Worm (Caenorhabditis elegans) whole organism, mixed stage, embryonic: Measurements from ENCODE around the gene nspc-14.

Experiments used
- M03D4.4 ChIP-seq: sonication (generic microtip); optimal IDR thresholded peaks from 2 replicates; lab custom pipeline; 2017; ENCODE audit warnings: mild to moderate bottlenecking, missing genetic modification characterization, missing compliant biosample characterization
- bed-3 ChIP-seq: fragments of 200-800 bp; sonication (Bioruptor generic); optimal IDR thresholded peaks from 3 replicates; lab custom pipeline; 2018; ENCODE audit warnings: mild to moderate bottlenecking, missing genetic modification characterization, moderate library complexity, missing compliant biosample characterization
- blmp-1 ChIP-seq: fragments of 150-350 bp; optimal IDR thresholded peaks from 2 replicates; lab custom pipeline; 2014; ENCODE audit warnings: missing biosample characterization, missing genetic modification characterization
- ceh-39 ChIP-seq: fragments of 150-350 bp; optimal IDR thresholded peaks from 2 replicates; lab custom pipeline; 2014; ENCODE audit warnings: missing biosample characterization, missing genetic modification characterization
- ceh-43 ChIP-seq: fragments of 200-800 bp; sonication (Bioruptor generic); optimal IDR thresholded peaks from 2 replicates; lab custom pipeline; 2018; ENCODE audit warnings: mild to moderate bottlenecking, missing genetic modification characterization, moderate library complexity, missing compliant biosample characterization
- ceh-83 ChIP-seq: fragments of 200-800 bp; sonication (Bioruptor generic); optimal IDR thresholded peaks from 2 replicates; lab custom pipeline; 2018; ENCODE audit warnings: mild to moderate bottlenecking, missing genetic modification characterization, missing compliant biosample characterization
- ces-1 ChIP-seq: fragments of 150-350 bp; optimal IDR thresholded peaks from 2 replicates; lab custom pipeline; 2014; ENCODE audit warnings: missing biosample characterization, missing genetic modification reagents, missing genetic modification characterization
- cnd-1 ChIP-seq: fragments of 200-800 bp; sonication (Bioruptor generic); optimal IDR thresholded peaks from 2 replicates; lab custom pipeline; 2018; ENCODE audit warnings: mild to moderate bottlenecking, missing genetic modification characterization, missing compliant biosample characterization
- drap-1 ChIP-seq: fragments of 200-800 bp; sonication (Bioruptor generic); optimal IDR thresholded peaks from 3 replicates; lab custom pipeline; 2018; ENCODE audit warnings: mild to moderate bottlenecking, missing genetic modification characterization, missing compliant biosample characterization
- elt-1 ChIP-seq: sonication (generic microtip); optimal IDR thresholded peaks from 2 replicates; lab custom pipeline; 2017; ENCODE audit warnings: missing genetic modification characterization, mild to moderate bottlenecking, missing compliant biosample characterization, antibody characterized with exemption, moderate library complexity, borderline replicate concordance; ENCODE audit not compliant: insufficient read depth
- elt-3 ChIP-seq: fragments of 150-350 bp; optimal IDR thresholded peaks from 2 replicates; lab custom pipeline; 2014; ENCODE audit warnings: missing biosample characterization, missing genetic modification characterization
- ham-2 ChIP-seq: fragments of 200-800 bp; sonication (Bioruptor generic); optimal IDR thresholded peaks from 2 replicates; lab custom pipeline; 2018; ENCODE audit warnings: mild to moderate bottlenecking, missing genetic modification characterization, missing compliant biosample characterization
- hlh-1 ChIP-seq: fragments of 150-350 bp; optimal IDR thresholded peaks from 2 replicates; lab custom pipeline; 2014; ENCODE audit warnings: missing biosample characterization, missing genetic modification reagents, missing genetic modification characterization
- lin-32 ChIP-seq: fragments of 200-800 bp; sonication (Bioruptor generic); optimal IDR thresholded peaks from 2 replicates; lab custom pipeline; 2018; ENCODE audit warnings: mild to moderate bottlenecking, missing genetic modification characterization, missing compliant biosample characterization
- lsy-2 ChIP-seq: fragments of 150-350 bp; optimal IDR thresholded peaks from 2 replicates; lab custom pipeline; 2014; ENCODE audit warnings: missing biosample characterization, missing genetic modification characterization
- mab-5 ChIP-seq: fragments of 150-350 bp; optimal IDR thresholded peaks from 2 replicates; lab custom pipeline; 2014; ENCODE audit warnings: missing biosample characterization, missing genetic modification characterization
- mep-1 ChIP-seq: fragments of 150-350 bp; optimal IDR thresholded peaks from 2 replicates; lab custom pipeline; 2017; ENCODE audit warnings: missing biosample characterization, missing genetic modification reagents, missing genetic modification characterization, inconsistent platforms
- mls-2 ChIP-seq: sonication (generic microtip); optimal IDR thresholded peaks from 2 replicates; lab custom pipeline; 2016; ENCODE audit warnings: mild to moderate bottlenecking, missing genetic modification characterization, moderate library complexity, missing compliant biosample characterization
- nhr-12 ChIP-seq: fragments of 150-350 bp; optimal IDR thresholded peaks from 2 replicates; lab custom pipeline; 2014; ENCODE audit warnings: missing biosample characterization, missing genetic modification characterization
- nhr-2 ChIP-seq: fragments of 150-350 bp; optimal IDR thresholded peaks from 2 replicates; lab custom pipeline; 2014; ENCODE audit warnings: missing biosample characterization, missing genetic modification characterization
- nhr-237 ChIP-seq: fragments of 150-350 bp; optimal IDR thresholded peaks from 2 replicates; lab custom pipeline; 2014; ENCODE audit warnings: missing biosample characterization, missing genetic modification characterization
- nhr-28 ChIP-seq: fragments of 150-350 bp; optimal IDR thresholded peaks from 2 replicates; lab custom pipeline; 2014; ENCODE audit warnings: missing biosample characterization, missing genetic modification characterization
- nhr-76 ChIP-seq: sonication (generic microtip); optimal IDR thresholded peaks from 2 replicates; lab custom pipeline; 2017; ENCODE audit warnings: missing biosample characterization, missing genetic modification characterization
- pha-4 ChIP-seq: fragments of 150-350 bp; optimal IDR thresholded peaks from 2 replicates; lab custom pipeline; 2018; ENCODE audit warnings: missing biosample characterization, missing genetic modification reagents, missing genetic modification characterization
- sem-2 ChIP-seq: fragments of 200-800 bp; sonication (Bioruptor generic); optimal IDR thresholded peaks from 2 replicates; lab custom pipeline; 2018; ENCODE audit warnings: mild to moderate bottlenecking, missing genetic modification characterization, missing compliant biosample characterization
- snpc-4 ChIP-seq: fragments of 150-350 bp; optimal IDR thresholded peaks from 2 replicates; lab custom pipeline; 2014; ENCODE audit warnings: missing biosample characterization, missing genetic modification characterization
- sptf-1 ChIP-seq: sonication (generic microtip); optimal IDR thresholded peaks from 2 replicates; lab custom pipeline; 2017; ENCODE audit warnings: mild to moderate bottlenecking, missing genetic modification characterization, moderate library complexity, missing compliant biosample characterization
- tbx-8 ChIP-seq: fragments of 200-800 bp; sonication (Bioruptor generic); optimal IDR thresholded peaks from 2 replicates; lab custom pipeline; 2018; ENCODE audit warnings: mild to moderate bottlenecking, missing genetic modification characterization, moderate library complexity, missing compliant biosample characterization
- unc-120 ChIP-seq: sonication (generic microtip); optimal IDR thresholded peaks from 2 replicates; lab custom pipeline; 2017; ENCODE audit warnings: missing genetic modification characterization, missing compliant biosample characterization; ENCODE audit not compliant: poor library complexity, severe bottlenecking
- unc-39 ChIP-seq: fragments of 150-350 bp; optimal IDR thresholded peaks from 2 replicates; lab custom pipeline; 2014; ENCODE audit warnings: missing biosample characterization, missing genetic modification characterization
- unc-62 ChIP-seq: fragments of 150-350 bp; optimal IDR thresholded peaks from 2 replicates; lab custom pipeline; 2014; ENCODE audit warnings: missing biosample characterization, missing genetic modification reagents, missing genetic modification characterization
- zip-8 ChIP-seq: fragments of 150-350 bp; optimal IDR thresholded peaks from 2 replicates; lab custom pipeline; 2014; ENCODE audit warnings: missing biosample characterization, missing genetic modification characterization
- ztf-11 ChIP-seq: fragments of 150-350 bp; optimal IDR thresholded peaks from 2 replicates; lab custom pipeline; 2014; ENCODE audit warnings: missing biosample characterization, missing genetic modification characterization

nspc-14 gene

DNA sequence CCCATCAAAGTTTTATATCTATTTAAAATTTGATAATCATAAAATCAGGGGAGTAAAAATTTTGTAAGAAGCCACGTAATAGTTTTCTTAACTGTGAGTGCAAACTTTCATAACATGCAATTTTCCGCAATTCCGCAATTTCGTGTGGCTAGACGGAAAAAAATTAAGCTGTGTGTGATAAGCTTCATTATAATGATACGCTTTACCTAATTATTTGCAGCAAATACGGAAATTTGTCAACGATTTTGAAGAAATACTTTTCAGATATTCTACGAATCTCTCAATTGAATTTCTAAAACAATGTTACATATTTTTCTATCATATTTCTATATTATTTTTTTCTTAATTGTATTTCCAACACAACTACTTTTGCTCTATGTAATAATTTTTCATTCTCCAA is 27.1 kb downstream of the nspc-14 start, which contains the start of gene srd-46:
TSS of gene srd-46 (plus strand) at position 301 of the 400 bp plus-strand sequence.
- TF ChIP-seq sptf-1 (tag; lab: Kevin White, UChicago) (no peak), lsy-2 (tag; lab: Kevin White, UChicago) (no peak), pha-4 (tag; lab: Kevin White, UChicago) (no peak), blmp-1 (tag; lab: Kevin White, UChicago) (no peak), lin-32 (GFP tag; lab: Kevin White, UChicago) (no peak), M03D4.4 (tag; lab: Kevin White, UChicago) (no peak), unc-120 (no peak), mep-1 (tag; lab: Kevin White, UChicago) (no peak), ztf-11 (tag; lab: Kevin White, UChicago) (no peak), cnd-1 (no peak)
- TF ChIP-seq, all 35 proteins: peak for 0

DNA sequence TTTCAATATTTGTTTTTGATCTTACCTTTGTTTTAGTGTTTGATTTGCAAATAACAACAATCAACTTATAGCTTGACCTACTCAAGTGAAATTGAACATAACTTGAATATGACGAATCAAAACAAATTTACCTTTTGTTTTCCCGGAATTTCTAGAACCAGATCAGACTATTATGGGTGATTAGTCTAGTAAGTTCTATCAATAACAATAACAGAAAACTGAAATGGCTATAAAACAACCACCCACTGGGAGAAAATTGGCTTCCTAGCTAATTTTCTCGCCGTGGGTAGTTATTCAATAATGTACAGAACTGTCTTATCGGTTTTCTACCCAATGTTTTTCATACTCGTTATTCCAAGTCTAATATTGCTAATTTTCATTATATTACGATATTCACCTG is 30.2 kb downstream of the nspc-14 start, which contains the start of gene srd-45:
TSS of gene srd-45 (plus strand) at position 301 of the 400 bp plus-strand sequence.
- TF ChIP-seq mls-2 (tag; lab: Kevin White, UChicago) (no peak), bed-3 (no peak), unc-39 (tag; lab: Kevin White, UChicago) (no peak), nhr-2 (no peak), unc-62 (GFP tag; lab: Kevin White, UChicago) (no peak)

DNA sequence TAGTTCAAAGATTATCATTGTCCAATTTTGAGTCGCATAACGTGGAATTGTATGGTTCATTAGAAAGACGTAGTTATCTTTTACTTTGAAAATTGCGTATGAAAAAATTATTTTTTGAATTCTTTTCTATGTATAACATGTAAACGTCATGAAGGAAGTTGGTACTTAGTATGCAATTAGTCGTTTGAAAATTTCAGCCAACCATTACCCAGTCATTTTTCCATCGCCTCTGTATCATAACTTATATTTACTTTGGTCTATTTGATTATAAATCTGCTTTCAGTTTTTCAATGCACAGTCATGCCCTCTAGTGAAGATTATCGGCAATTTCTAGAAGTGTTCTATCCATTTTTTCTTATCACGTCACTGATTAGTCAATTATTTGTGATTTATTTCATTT is 32.4 kb downstream of the nspc-14 start, which contains the start of gene srd-41:
TSS of gene srd-41 (plus strand) at position 301 of the 400 bp plus-strand sequence.
- TF ChIP-seq lin-32 (GFP tag; lab: Kevin White, UChicago) (no peak), ceh-43 (GFP tag; lab: Kevin White, UChicago) (no peak), nhr-28 (tag; lab: Kevin White, UChicago) (no peak), mab-5 (no peak)
- TF ChIP-seq, all 35 proteins: peak for 0

DNA sequence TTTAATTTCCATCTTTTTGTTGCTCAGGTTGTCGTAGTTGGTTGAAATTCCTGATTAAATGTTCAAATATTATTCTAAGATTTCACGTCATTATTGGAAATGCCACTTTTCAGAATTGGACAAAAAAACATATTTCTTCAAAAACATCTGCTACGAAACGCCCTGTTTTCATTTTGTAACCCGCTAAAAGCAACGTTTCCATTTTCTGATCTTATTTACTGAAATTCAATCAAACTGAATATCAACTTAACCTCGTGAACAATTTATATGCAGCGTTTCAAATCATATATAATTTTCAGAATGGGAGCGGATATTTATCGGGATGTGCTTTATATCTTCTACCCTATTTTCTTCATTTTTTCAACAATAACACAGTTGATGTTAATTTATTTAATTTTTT is 35.4 kb downstream of the nspc-14 start, which contains the start of gene srd-40:
TSS of gene srd-40 (plus strand) at position 301 of the 400 bp plus-strand sequence.
- no peak for TF ChIP-seq unc-39 (tag; lab: Kevin White, UChicago)
- TF ChIP-seq snpc-4 (tag; lab: Kevin White, UChicago): no peak
- no peak for TF ChIP-seq nhr-76 (tag; lab: Kevin White, UChicago)
- no peak for TF ChIP-seq lsy-2 (tag; lab: Kevin White, UChicago)
- TF ChIP-seq elt-3 (tag; lab: Kevin White, UChicago): no peak
- TF ChIP-seq hlh-1: no peak
- TF ChIP-seq mep-1 (tag; lab: Kevin White, UChicago): no peak
- no peak for TF ChIP-seq nhr-28 (tag; lab: Kevin White, UChicago)
- TF ChIP-seq ces-1: no peak
- TF ChIP-seq zip-8 (tag; lab: Kevin White, UChicago): no peak
- TF ChIP-seq ceh-83: no peak
- no peak for TF ChIP-seq nhr-237 (tag; lab: Kevin White, UChicago)
- no peak for TF ChIP-seq ceh-39 (tag; lab: Kevin White, UChicago)
- no peak for TF ChIP-seq mls-2 (tag; lab: Kevin White, UChicago)
- no peak for TF ChIP-seq unc-120
- TF ChIP-seq unc-62 (GFP tag; lab: Kevin White, UChicago): no peak

DNA sequence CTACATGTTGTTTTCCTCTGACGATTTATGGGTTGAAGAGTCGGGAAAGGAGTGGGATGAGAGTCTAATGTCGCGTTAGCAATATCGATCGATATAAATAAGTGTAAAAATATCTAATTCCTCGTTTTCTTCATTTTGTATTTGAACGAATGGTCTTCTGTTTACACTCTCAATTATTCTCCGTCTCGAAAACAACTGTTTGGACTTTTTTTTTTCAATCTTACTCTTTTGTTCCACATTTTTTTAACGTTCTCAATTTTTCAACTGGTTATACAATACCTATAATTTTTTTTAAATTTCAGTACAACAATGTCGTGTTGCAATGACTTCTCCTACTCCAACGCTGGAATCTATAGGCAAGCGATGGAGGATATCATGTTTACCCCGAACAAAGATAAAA is 37.5 kb downstream of the nspc-14 start, which contains the start of gene F17A2.13:
TSS of gene F17A2.13 (plus strand) at position 301 of the 400 bp plus-strand sequence.
- TF ChIP-seq mep-1 (tag; lab: Kevin White, UChicago): no peak
- TF ChIP-seq hlh-1: no peak
- no peak for TF ChIP-seq lin-32 (GFP tag; lab: Kevin White, UChicago)
- no peak for TF ChIP-seq sem-2 (GFP tag; lab: Kevin White, UChicago)
- TF ChIP-seq nhr-12 (tag; lab: Kevin White, UChicago): no peak
- no peak for TF ChIP-seq zip-8 (tag; lab: Kevin White, UChicago)
- no peak for TF ChIP-seq tbx-8 (GFP tag; lab: Kevin White, UChicago)
- no peak for TF ChIP-seq ztf-11 (tag; lab: Kevin White, UChicago)
- no peak for TF ChIP-seq mab-5
- TF ChIP-seq nhr-2: no peak
- no peak for TF ChIP-seq unc-120
- no peak for TF ChIP-seq ham-2 (GFP tag; lab: Kevin White, UChicago)
- TF ChIP-seq drap-1 (GFP tag; lab: Kevin White, UChicago): no peak
- no peak for TF ChIP-seq cnd-1
- no peak for TF ChIP-seq elt-1
- TF ChIP-seq ceh-43 (GFP tag; lab: Kevin White, UChicago): no peak
